Fruit fly (Drosophila melanogaster) whole organism, larva: ENCODE measurements around the gene CG2444.
A peak's percentile ranks its signal among the peaks of the same experiment; 100 is the strongest.

ENCODE experiments used
- noc ChIP-seq: fragments of 200-800 bp; sonication (Bioruptor generic); optimal IDR thresholded peaks from 3 replicates; lab custom pipeline; 2019; ENCODE audit warnings: missing biosample characterization, mild to moderate bottlenecking, missing genetic modification characterization, moderate library complexity

CG2444 gene

DNA sequence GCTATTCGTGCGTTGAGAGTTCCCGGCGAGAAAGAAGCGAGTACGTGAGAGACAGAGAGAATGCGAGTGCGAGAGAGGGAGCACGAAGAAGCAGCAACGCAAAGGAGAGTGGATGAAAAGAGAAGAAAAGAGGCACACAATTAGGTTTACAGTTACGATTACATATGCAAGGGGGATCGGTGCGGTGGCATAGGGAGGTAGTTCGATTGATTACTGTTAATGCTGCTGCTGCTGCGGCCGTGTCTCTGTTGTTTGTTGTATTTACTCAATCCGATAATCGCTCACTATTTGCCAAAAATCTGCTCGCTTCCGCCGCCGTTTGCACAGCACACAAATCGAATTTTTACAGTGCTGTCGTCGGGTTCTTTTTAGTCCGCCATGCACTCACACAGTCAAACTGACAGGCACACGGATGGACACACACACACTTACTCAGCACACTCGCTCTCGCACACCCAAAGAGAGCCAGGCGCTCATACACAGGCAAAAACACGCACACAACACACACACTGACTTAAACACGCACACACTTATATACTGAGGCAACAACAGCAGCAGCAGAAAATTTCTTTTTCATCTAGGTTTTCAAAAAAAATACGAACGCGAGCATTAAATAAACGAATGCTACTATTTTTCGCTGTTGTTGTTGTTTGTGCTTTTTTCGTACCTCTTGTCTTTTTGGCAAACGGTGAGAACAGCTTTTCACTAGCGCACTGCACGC is 8.9 kb upstream of the CG2444 start:
- TF ChIP-seq noc (tag; lab: Kevin White, UChicago) = peak; percentile 2

DNA sequence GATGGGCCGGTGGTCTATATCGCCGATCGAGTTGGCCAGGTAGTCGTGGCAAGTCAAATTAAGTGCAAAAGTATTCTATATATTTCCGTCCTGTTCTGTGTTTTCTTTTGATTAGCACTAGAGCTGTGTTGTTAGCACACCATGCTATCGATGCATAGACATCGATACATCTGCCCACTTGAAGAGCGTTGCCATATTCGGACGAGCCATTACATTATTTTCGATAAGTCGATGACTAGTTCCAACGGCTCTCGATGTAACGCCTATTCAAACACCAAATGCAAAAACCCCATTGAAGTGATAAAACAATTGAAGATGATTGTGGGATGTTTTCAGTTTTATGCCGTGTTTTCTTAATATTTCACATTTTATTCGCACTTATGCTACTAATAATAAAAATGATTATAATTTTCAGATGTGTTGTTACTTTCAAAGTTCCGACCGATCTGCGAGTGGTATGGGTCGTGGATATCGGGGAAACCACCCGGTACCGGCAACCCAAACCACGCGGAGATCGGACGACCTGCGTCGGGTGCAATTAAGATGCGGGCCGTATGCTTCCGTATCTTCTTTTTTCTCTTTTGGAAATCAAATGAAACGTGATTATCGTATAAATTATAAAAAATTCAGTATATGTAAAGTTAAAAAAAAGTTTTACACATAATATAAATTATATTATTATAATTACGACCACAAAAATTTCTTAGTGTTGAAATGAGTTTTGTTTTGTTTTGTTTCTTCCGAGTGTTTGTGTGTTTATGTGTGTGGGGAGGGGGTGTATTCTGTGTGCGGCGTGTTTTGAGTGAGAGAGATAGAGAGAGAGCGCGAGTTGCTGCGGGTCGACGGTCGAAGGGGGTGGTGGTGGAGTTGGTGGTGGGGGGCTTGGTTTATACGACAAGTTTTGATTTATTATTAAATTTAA is 5.0 kb upstream of the CG2444 start, which contains the start of gene FucT6:
Gene FucT6 (minus strand): TSS at position 153 of the 922 bp plus-strand sequence.
- no peak for TF ChIP-seq noc (tag; lab: Kevin White, UChicago)

DNA sequence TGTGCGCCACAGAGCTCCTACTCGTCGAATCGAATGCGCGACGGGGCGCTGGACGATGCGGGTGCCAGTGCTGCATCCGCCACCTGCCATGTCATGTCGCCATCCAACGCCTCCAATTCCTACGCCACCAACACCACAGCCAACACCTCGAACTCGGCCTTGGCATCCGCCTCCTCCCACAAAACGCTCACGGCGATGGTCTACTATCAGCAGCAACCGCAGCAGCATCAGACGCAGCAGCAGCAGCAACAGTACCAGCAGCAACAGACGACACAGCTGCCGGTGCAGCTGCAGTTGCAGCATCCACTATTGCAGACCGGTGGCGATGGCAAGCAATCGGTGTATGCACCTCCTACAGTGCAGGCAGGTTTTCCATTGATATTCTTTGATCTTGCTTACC is 4.3 kb downstream of the CG2444 start:
- TF ChIP-seq noc (tag; lab: Kevin White, UChicago) = no peak

DNA sequence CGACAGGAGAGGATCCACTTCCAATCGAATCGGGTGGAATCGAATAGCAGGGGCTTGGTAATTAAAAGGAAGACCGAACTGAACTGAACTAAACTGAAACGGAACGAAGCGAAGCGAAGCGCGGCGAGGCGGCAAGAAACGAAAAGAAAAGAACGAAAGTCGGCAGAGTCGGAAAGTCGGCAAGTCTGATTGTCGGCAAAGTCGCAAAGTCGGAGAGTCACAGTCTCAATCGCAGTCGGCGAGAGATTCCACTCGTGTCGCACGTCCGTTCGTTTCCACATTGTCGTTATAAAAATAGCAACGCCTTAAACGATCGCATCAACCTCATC is 9.3 kb downstream of the CG2444 start:
- no peak for TF ChIP-seq noc (tag; lab: Kevin White, UChicago)

DNA sequence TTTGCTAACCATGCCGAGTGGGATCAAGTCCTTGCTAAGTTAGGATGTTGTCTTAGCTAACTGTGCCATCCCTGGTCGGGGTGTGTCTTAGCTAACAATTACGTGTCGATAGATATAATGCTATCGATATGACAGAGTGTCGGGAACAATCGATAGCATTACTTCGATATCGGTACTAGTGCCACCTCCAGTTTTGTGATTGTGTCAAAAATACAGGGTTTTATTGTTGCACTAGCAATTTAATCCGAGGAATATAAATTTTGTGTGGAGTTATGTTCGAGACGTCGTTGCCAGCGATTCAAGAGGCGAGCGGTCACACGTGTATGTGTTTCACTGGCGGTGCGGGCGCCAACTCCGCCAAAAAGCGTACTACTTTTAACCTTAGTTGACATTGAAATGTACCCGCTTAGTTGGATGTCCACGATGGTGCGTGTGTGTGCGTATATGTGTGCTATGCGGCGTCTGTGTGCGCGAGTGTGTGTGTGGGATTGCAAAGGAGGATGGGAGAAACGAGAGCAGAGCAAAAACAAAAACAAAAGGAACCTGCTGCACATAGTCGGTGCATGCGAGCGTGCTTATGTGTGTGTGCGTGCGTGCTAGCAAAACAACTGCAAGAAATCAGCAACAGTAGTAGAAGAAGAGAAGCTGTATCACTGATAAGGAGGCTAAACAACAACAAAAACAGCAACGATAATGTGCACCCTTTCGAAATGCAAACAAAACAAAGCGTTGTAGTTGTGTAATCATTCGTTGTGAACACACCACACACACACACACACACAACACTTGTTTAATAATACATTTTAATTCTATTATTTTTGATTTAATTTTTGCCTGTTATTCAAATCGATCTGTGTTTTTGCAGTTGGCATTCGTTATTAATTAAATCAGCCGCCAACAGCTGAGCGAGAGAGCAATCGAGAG is 9.9 kb downstream of the CG2444 start, which contains the start of gene PhKgamma:
Gene PhKgamma (plus strand): TSS at position 179 of the 924 bp plus-strand sequence.
- no peak for TF ChIP-seq noc (tag; lab: Kevin White, UChicago)

DNA sequence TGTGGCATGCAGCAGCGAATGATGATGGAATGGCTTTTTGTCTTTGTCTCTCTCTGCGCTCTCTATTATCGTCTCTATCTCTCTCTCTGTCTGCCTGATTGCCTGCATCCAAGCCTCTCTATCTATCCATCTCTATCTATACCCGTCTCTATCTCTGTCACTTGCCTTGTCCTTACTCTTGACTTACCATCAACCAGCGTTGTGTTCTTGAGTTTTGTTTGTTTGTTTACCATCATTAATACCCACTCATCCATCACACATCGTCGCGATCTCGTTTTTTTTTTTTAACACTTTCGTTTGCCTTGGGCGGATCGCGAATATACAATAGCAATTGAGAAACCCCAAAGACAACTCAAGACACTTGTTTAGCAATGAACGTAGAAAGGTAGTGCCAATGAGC is 15.4 kb downstream of the CG2444 start:
- no peak for TF ChIP-seq noc (tag; lab: Kevin White, UChicago)

DNA sequence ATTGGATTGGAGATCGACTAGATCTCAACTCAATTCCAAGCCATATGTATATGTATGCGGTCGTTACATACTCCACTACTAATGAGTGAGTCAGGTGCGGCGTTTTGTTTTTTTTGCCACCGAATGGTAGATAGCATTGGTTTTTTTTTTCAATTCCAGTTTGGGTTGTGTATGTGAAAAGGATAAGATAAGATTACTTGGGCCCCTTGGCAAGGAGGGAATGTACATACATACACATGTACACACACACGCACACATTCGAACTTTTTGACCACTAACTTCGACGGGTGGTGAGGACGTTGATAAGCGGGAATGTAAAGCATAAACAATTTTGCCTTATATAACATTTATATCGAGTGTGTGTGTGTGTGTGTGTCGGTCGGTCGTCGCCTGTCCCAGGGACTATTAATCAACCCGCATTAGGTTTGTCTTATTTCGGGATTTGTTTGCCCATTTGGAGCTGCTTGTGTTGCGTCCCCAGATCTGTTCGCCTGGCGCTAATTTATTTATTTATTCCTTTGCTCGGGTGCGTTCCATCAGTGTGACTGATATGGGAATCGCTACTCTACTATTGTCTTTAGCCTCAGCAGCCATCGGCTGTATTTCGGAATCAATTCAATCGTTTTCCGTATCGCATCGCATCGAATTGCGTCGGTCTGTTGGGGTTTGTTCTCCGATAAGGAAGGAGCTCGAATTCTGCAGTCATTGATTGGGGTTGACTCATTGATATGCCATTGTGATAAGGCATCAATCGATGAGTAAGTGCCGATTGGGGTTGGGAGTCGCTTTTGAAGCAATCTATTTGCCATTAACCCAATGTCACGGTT is 17.2 kb downstream of the CG2444 start:
- no peak for TF ChIP-seq noc (tag; lab: Kevin White, UChicago)

DNA sequence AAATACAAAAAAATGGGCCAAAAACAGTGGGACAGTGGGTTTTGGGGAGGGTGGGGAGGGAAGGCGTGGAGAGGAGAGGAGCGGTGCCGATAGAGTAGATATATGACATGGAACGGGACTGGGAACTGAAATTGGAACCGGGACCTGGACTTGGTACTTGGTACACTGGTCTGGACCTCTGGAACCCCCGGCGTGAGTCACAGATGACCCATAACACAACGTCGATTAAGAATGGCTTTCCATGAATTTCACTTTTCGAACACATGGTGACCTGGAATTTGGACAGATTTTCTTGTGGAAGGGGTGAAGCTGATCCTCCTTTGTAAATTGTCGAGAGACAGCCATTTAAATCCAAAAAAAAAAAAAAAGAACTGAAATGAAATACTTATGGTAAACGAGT is 18.4 kb downstream of the CG2444 start:
- TF ChIP-seq noc (tag; lab: Kevin White, UChicago) = no peak

DNA sequence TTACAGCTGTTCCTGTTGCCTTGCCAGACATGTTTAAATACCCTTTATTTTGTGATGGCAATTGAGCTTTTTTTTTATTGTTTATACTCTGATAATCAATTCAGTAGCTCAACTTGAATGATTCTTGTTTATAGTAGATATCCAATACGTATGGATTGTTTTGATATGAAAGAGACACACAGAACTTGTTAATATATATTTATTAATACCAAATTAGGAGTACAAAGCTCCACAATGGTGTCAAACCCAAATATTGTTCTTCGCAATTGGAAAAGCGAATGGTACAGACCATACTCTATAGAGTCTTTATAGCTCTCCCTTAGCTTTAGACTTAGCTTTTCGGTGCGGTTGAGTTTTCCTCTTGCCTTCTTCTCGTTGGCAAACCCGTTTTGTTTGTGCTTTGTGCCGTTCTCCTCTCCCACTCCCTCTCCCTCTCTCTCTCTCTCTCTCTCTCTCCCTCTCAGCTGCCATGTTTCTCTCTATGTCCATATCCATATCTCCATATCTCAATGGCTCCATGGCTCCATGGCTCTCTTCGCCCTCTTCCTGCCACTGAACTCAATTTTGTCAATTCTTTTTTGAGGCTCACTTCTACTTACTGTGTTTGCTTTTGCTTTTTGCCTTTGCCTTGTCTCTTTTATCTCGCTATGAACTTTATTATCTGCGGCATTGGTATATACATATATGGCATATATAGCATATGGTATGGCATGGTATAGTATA is 19.0 kb downstream of the CG2444 start:
- peak; percentile 66 for TF ChIP-seq noc (tag; lab: Kevin White, UChicago)

DNA sequence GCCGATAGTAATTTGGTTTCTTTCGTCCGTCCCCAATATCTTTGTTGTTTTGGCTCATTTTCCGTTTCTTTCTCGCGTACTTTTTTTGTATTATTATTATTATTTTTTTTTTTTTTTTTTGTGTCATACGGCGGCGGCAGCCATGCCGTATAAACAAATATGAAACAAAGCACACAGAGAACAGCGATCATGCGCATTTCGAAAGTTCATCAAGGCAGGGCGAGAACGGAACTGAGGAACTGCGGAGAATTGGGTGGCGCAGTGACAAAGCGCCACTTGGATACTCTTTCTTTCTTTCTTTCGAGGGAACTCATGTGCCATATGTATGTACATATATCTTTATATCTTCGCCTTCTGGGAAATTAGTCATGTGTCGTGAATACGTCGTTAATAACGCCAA is 20.6 kb downstream of the CG2444 start:
- TF ChIP-seq noc (tag; lab: Kevin White, UChicago) = peak; percentile 25

DNA sequence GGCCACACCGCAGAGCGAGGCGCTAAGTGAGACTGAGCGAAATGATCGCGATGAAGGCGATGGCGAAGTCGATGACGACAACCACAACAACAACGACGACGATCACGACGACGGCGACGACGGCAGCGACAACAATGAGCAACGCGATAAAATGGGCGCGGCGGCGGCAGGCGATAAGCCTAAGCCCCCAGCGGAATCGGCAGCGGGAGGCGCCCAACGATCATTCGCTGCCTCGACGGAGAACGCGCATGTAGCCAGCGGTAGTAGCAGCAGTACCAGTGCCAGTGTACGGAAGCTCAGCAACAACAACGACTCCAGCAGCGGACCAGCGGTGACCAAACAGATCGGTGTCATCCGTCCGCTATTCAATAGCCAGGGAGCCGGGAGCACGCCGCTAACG is 21.6 kb downstream of the CG2444 start:
- peak; percentile 15 for TF ChIP-seq noc (tag; lab: Kevin White, UChicago)

DNA sequence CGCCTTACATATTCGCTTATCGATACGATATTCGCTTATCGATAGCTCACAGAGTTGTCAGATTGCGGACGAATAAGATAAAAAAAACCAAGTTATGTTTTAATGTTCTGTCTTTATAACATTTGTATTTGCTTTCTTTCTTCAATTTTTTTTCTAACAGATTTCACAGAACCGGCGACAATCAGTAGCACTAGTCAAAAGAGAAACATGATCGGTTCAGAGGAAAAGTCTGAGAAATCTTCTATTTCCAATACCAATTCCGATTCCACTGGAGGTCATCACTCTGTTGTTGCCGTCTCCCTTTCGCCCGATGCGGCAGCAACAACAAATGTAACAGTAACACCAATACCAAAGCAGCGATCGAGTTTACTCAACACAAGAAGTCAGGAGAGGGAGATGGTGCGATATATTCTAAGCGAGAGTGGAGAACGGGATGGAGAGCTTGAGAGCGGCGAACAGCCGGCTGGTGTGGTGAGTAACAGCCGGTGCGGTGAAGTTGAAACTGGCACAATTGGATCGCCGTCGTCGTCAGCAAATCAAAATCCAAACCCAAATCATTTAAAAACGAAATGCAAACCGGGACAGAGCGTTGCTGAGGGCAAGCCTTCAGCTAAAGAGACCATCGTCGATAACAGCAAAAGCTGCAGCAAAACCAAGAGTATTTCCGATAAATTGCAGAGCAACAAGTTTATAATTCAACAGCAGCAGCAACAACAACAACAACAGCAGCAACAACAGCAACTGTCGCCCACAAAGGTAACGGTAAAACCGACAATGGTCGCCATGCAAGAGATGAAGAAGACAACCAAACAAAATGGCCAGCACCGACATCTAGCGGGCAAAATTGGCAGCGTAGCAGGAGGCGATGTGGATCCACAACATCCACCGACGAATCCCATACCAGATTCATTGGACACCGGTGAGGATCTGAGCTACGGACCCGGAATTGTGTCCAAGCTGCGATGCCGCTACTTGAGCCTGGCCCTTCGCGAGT is 23.2 kb downstream of the CG2444 start:
- TF ChIP-seq noc (tag; lab: Kevin White, UChicago) = peak; percentile 79

DNA sequence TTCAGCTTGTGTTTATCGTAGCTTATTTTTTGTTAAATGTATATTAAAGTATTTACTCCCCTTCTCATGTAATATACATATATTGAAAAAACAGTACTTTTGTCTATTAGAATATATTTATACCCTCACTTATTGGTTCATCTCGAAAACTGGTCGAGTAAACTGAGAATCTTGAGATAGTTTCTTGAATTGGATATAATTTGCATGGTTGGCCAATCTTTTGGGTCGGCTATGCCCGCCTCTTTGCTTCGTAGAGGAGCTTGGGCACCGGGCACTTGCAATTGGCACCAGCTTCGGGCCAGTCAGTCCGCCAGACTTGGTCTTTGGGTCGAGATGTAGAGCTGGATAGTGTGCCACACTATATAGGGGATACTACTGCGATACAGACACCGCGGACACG is 24.7 kb downstream of the CG2444 start:
- TF ChIP-seq noc (tag; lab: Kevin White, UChicago) = no peak
